Worm (Caenorhabditis elegans): Measurements from ENCODE around the gene R10E9.2.

DNA sequence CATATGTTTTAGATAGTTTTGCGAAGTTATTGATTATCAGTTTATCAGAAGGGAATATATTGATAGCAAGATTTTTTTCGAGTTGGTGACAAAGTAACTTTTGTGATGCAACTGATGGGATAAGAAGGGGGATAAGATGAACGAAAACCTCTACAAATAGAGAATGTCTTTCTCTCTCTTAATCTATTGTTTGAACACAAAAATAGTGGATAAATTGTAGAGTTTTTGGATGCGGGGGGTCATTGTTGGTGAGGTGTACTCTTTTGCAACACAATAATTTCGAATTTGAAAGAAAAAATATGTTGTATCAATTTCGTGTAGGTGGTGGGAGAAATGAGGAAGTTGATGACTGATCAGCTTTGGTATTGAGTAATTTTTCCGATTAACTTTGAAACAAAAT lies 38.0 kb downstream of the R10E9.2 start, which contains the start of gene ZK1058.9:
- TF ChIP-seq ama-1 (optimal IDR thresholded peaks at IDR 0.05) = no peak
- TF ChIP-seq flt-1 (GFP tag; IDR thresholded peaks at IDR 0.05) = no peak
- TF ChIP-seq tra-4 (tag; optimal IDR thresholded peaks at IDR 0.05) = no peak

Measured in whole organism, early embryonic.